Worm (Caenorhabditis elegans) whole organism, L3 larva: ENCODE measurements around the gene myo-5.

Source experiments
- R02D3.7 ChIP-seq: fragments of 150-350 bp; optimal IDR thresholded peaks from 2 replicates; lab custom pipeline; 2014; ENCODE audit warnings: missing biosample characterization, missing genetic modification characterization
- ZK546.5 ChIP-seq: sonication (generic microtip); optimal IDR thresholded peaks from 2 replicates; lab custom pipeline; 2017; ENCODE audit warnings: missing biosample characterization, missing genetic modification characterization
- ama-1 ChIP-seq: fragments of 150-350 bp; optimal IDR thresholded peaks from 2 replicates; lab custom pipeline; 2018
- elt-1 ChIP-seq: fragments of 150-350 bp; optimal IDR thresholded peaks from 2 replicates; lab custom pipeline; 2014; ENCODE audit warnings: missing biosample characterization, missing genetic modification characterization
- elt-3 ChIP-seq, 3 experiments: fragments of 150-350 bp in 1 of 3; sonication (generic microtip) in 2 of 3; optimal IDR thresholded peaks; 2 replicates in 2 of 3; 4 replicates in 1 of 3; lab custom pipeline; 2014 to 2017; ENCODE audit warnings: missing biosample characterization in 3 of 3, missing genetic modification characterization in 3 of 3
- fkh-2 ChIP-seq: fragments of 150-350 bp; optimal IDR thresholded peaks from 2 replicates; lab custom pipeline; 2014; ENCODE audit warnings: missing biosample characterization, missing genetic modification reagents, missing genetic modification characterization
- mdl-1 ChIP-seq: fragments of 150-350 bp; optimal IDR thresholded peaks from 2 replicates; lab custom pipeline; 2014; ENCODE audit warnings: missing biosample characterization, missing genetic modification characterization
- nhr-12 ChIP-seq: fragments of 150-350 bp; optimal IDR thresholded peaks from 2 replicates; lab custom pipeline; 2014; ENCODE audit warnings: missing biosample characterization, missing genetic modification characterization
- nhr-25 ChIP-seq: sonication (generic microtip); optimal IDR thresholded peaks from 2 replicates; lab custom pipeline; 2017; ENCODE audit warnings: missing biosample characterization, missing genetic modification characterization
- nhr-76 ChIP-seq: fragments of 150-350 bp; sonication (generic microtip); optimal IDR thresholded peaks from 5 replicates; lab custom pipeline; 2014; ENCODE audit warnings: missing biosample characterization, missing genetic modification characterization
- skn-1 ChIP-seq: fragments of 150-350 bp; optimal IDR thresholded peaks from 2 replicates; lab custom pipeline; 2014; ENCODE audit warnings: missing biosample characterization, missing genetic modification characterization
- snpc-4 ChIP-seq: fragments of 150-350 bp; optimal IDR thresholded peaks from 2 replicates; lab custom pipeline; 2014; ENCODE audit warnings: missing biosample characterization, missing genetic modification characterization
- tbx-2 ChIP-seq: sonication (generic microtip); optimal IDR thresholded peaks from 2 replicates; lab custom pipeline; 2016; ENCODE audit warnings: mild to moderate bottlenecking, missing genetic modification characterization, missing compliant biosample characterization
- unc-62 ChIP-seq: fragments of 150-350 bp; sonication (generic microtip); optimal IDR thresholded peaks from 4 replicates; lab custom pipeline; 2014; ENCODE audit warnings: missing biosample characterization, missing genetic modification reagents, missing genetic modification characterization

- TF ChIP-seq tbx-2 (no peak), nhr-76 (no peak), ZK546.5 (tag; lab: Kevin White, UChicago) (no peak), nhr-25 (tag; lab: Kevin White, UChicago) (no peak), unc-62 (GFP tag; lab: Kevin White, UChicago) (no peak), elt-1 (no peak), skn-1 (no peak), mdl-1 (tag; lab: Kevin White, UChicago) (no peak), elt-3 (tag; optimal IDR thresholded peaks at IDR 0.05; lab: Kevin White, UChicago) (no peak), snpc-4 (no peak), fkh-2 (no peak), nhr-12 (no peak), ama-1 (lab: Kevin White, UChicago) (no peak), R02D3.7 (tag; lab: Kevin White, UChicago) (no peak)
Observed at ce11 chrV:8085141-8085540, 23.6 kb upstream of the myo-5 start, which contains the start of gene C09H5.7.
